Worm (Caenorhabditis elegans) whole organism, young adult: ENCODE data around the gene Y15E3A.3.

Experiments
- ama-1 ChIP-seq, 3 experiments: fragments of 150-350 bp in 1 of 3; sonication (generic microtip) in 2 of 3; optimal IDR thresholded peaks; 2 replicates each; lab custom pipeline; 2014 to 2018; ENCODE audit warnings: missing biosample characterization in 2 of 3, missing genetic modification characterization in 2 of 3, missing genetic modification reagents in 2 of 3
- ceh-27 ChIP-seq: fragments of 200-800 bp; sonication (Bioruptor generic); optimal IDR thresholded peaks from 2 replicates; lab custom pipeline; 2018; ENCODE audit warnings: mild to moderate bottlenecking, missing genetic modification characterization, moderate library complexity, missing compliant biosample characterization
- nhr-27 ChIP-seq: fragments of 200-800 bp; sonication (Bioruptor generic); optimal IDR thresholded peaks from 2 replicates; lab custom pipeline; 2018; ENCODE audit warnings: mild to moderate bottlenecking, missing genetic modification characterization, moderate library complexity, missing compliant biosample characterization
- snpc-4 ChIP-seq, 5 experiments: fragments of 150-350 bp in 1 of 5; sonication (generic microtip) in 4 of 5; optimal IDR thresholded peaks; 2 replicates each; lab custom pipeline; 2014 to 2018; ENCODE audit warnings: missing genetic modification characterization in 5 of 5, missing biosample characterization in 3 of 5, antibody characterized with exemption in 2 of 5, mild to moderate bottlenecking in 2 of 5, missing compliant biosample characterization in 2 of 5, missing genotype in 2 of 5, moderate library complexity in 2 of 5, missing genetic modification reagents in 1 of 5

ce11 chrX:15339807-15340596 is 14.4 kb upstream of the Y15E3A.3 start, which contains the start of gene Y15E3A.5:
- no peak for TF ChIP-seq snpc-4 (GFP tag; optimal IDR thresholded peaks at IDR 0.05; lab: Kevin White, UChicago)
- peak in 1 of 4 experiments; percentile 24 for TF ChIP-seq snpc-4 (tag; optimal IDR thresholded peaks at IDR 0.05; lab: Kevin White, UChicago)
- TF ChIP-seq ama-1 (optimal IDR thresholded peaks at IDR 0.05; lab: Kevin White, UChicago), result no peak
- TF ChIP-seq ama-1 (GFP tag; optimal IDR thresholded peaks at IDR 0.05; lab: Kevin White, UChicago), result no peak
- TF ChIP-seq nhr-27 (tag; lab: Kevin White, UChicago), result no peak
- peak; percentile 38 for TF ChIP-seq ceh-27 (GFP tag; lab: Kevin White, UChicago)
